Fruit fly (Drosophila melanogaster): ENCODE data around the gene CG13053.

CG13053 gene

dm6 chr3L:16231857-16232256 is 27.7 kb downstream of the CG13053 start, which contains the start of the genes PDCD-5 and MED10:
TSS of gene PDCD-5 (minus strand) at chr3L:16232038.
TSS of gene MED10 (plus strand) at chr3L:16232084.
- TF ChIP-seq EcR (GFP tag; optimal IDR thresholded peaks at IDR 0.05) (no peak), CG17806 (tag; optimal IDR thresholded peaks at IDR 0.05) (peak; percentile 10), D1 (tag; optimal IDR thresholded peaks at IDR 0.05) (peak; percentile 56), CG9948 (tag; optimal IDR thresholded peaks at IDR 0.05) (peak; percentile 15), CG4496 (GFP tag; IDR thresholded peaks at IDR 0.05) (0 out of 3 replicates have a peak, but pooled peaks have one; percentile 21), rn (GFP tag; IDR thresholded peaks at IDR 0.05) (peak; percentile 37; the same call in 1 of the 2 replicates), CG15710 (tag; optimal IDR thresholded peaks at IDR 0.05) (peak; percentile 12), CG8159 (tag; optimal IDR thresholded peaks at IDR 0.05) (peak; percentile 48), fd96Ca (GFP tag; IDR thresholded peaks at IDR 0.05) (no peak), Snoo (tag; optimal IDR thresholded peaks at IDR 0.05) (peak; percentile 3)

DNA sequence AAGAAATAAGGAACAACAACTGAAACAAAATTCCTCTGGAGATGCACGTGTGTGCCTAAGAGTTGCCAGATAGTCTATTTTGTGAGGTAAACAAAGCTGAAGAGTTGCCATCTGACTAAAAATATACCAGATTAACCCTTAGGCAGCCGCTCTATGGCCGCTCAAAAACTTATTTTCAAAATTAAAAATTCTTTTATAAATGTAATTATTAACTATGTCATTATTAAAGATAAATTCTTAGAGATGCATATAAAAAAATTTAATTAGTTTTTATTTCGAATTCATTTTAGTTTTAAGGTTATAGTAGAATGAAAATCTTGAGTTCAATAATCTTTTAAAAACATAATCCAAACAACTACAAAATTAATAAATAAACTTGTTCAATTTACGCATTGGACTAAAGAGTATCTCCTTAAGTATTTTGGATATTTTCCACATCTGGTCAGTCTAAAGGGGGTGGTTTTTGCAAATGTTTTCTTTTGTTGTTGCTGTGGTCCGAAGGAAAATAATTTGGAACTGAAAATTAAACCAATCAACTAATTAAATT is 30.8 kb downstream of the CG13053 start, which contains the start of gene Tmx3:
Gene Tmx3, plus strand, starts transcription at position 442 of the 547 bp plus-strand sequence.
- peak; percentile 86 for TF ChIP-seq Ets98B (GFP tag; IDR thresholded peaks at IDR 0.05)
- TF ChIP-seq rn (GFP tag; IDR thresholded peaks at IDR 0.05) = peak; percentile 81
- TF ChIP-seq Pif1B (GFP tag; optimal IDR thresholded peaks at IDR 0.05) = peak; percentile 62
- TF ChIP-seq D1 (tag; optimal IDR thresholded peaks at IDR 0.05) = peak; percentile 86
- peak; percentile 79 for TF ChIP-seq Snoo (tag; optimal IDR thresholded peaks at IDR 0.05)
- TF ChIP-seq CG34367 (tag; optimal IDR thresholded peaks at IDR 0.05) = peak; percentile 73
- peak; percentile 87 for TF ChIP-seq CG9948 (tag; optimal IDR thresholded peaks at IDR 0.05)
- peak; percentile 88 for TF ChIP-seq CG15710 (tag; optimal IDR thresholded peaks at IDR 0.05)
- peak; percentile 94 for TF ChIP-seq CG4496 (GFP tag; IDR thresholded peaks at IDR 0.05)
- TF ChIP-seq gl (tag; optimal IDR thresholded peaks at IDR 0.05) = no peak
- TF ChIP-seq CG13204 (GFP tag; optimal IDR thresholded peaks at IDR 0.05) = no peak
- no peak for TF ChIP-seq Pif1A (GFP tag; optimal IDR thresholded peaks at IDR 0.05)
- peak; percentile 89 for TF ChIP-seq CG32121 (GFP tag; IDR thresholded peaks at IDR 0.05)
- TF ChIP-seq CG8301 (tag; optimal IDR thresholded peaks at IDR 0.05) = peak; percentile 64
- peak; percentile 81 for TF ChIP-seq CG14655 (GFP tag; optimal IDR thresholded peaks at IDR 0.05)
- peak; percentile 90 for TF ChIP-seq CG8159 (tag; optimal IDR thresholded peaks at IDR 0.05)
- TF ChIP-seq EcR (GFP tag; optimal IDR thresholded peaks at IDR 0.05) = no peak
- TF ChIP-seq CG17806 (tag; optimal IDR thresholded peaks at IDR 0.05) = peak; percentile 83
- TF ChIP-seq fd96Ca (GFP tag; IDR thresholded peaks at IDR 0.05) = peak; percentile 77
- no peak for TF ChIP-seq CG10348 (GFP tag; IDR thresholded peaks at IDR 0.05)
- peak; percentile 78 for TF ChIP-seq CG12605 (GFP tag; IDR thresholded peaks at IDR 0.05)

DNA sequence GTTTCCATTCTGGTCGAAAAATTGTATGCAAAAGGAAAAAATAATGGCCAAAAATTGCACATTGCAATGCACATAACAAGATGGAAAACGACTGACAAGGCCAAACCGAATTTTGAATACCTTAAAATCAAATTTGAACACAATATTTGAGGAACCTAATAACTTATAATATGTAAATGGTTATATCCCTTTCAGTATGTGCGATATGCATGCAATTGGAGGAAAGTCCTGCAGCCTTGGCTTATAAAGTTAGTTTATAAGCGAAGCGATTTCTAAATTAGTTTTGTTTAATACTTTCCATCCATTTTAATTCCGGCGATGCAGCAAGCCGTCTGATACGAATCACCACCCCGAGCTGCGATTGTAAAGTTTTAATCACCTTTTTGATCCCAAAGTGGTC is 34.3 kb downstream of the CG13053 start:
- TF ChIP-seq CG8159 (tag; optimal IDR thresholded peaks at IDR 0.05) (no peak), Snoo (tag; optimal IDR thresholded peaks at IDR 0.05) (no peak), CG4496 (GFP tag; IDR thresholded peaks at IDR 0.05) (no peak), rn (GFP tag; IDR thresholded peaks at IDR 0.05) (no peak), Pif1A (GFP tag; optimal IDR thresholded peaks at IDR 0.05) (no peak), EcR (GFP tag; optimal IDR thresholded peaks at IDR 0.05) (no peak), CG8301 (tag; optimal IDR thresholded peaks at IDR 0.05) (no peak), Ets98B (GFP tag; IDR thresholded peaks at IDR 0.05) (no peak), CG14655 (GFP tag; optimal IDR thresholded peaks at IDR 0.05) (no peak), D1 (tag; optimal IDR thresholded peaks at IDR 0.05) (no peak), gl (tag; optimal IDR thresholded peaks at IDR 0.05) (no peak), fd96Ca (GFP tag; IDR thresholded peaks at IDR 0.05) (no peak), Pif1B (GFP tag; optimal IDR thresholded peaks at IDR 0.05) (no peak), CG34367 (tag; optimal IDR thresholded peaks at IDR 0.05) (no peak), CG12605 (GFP tag; IDR thresholded peaks at IDR 0.05) (no peak), CG32121 (GFP tag; IDR thresholded peaks at IDR 0.05) (no peak), CG13204 (GFP tag; optimal IDR thresholded peaks at IDR 0.05) (no peak)

dm6 chr3L:16221800-16222199 is 37.7 kb downstream of the CG13053 start:
- TF ChIP-seq CG34367 (tag; optimal IDR thresholded peaks at IDR 0.05) (no peak), CG13204 (GFP tag; optimal IDR thresholded peaks at IDR 0.05) (no peak), gl (tag; optimal IDR thresholded peaks at IDR 0.05) (no peak), CG12605 (GFP tag; IDR thresholded peaks at IDR 0.05) (no peak), CG17806 (tag; optimal IDR thresholded peaks at IDR 0.05) (no peak), CG4496 (GFP tag; IDR thresholded peaks at IDR 0.05) (no peak), EcR (GFP tag; optimal IDR thresholded peaks at IDR 0.05) (no peak), CG8301 (tag; optimal IDR thresholded peaks at IDR 0.05) (no peak), Ets98B (GFP tag; IDR thresholded peaks at IDR 0.05) (no peak), CG15710 (tag; optimal IDR thresholded peaks at IDR 0.05) (no peak), D1 (tag; optimal IDR thresholded peaks at IDR 0.05) (no peak), CG8159 (tag; optimal IDR thresholded peaks at IDR 0.05) (no peak), CG9948 (tag; optimal IDR thresholded peaks at IDR 0.05) (no peak), fd96Ca (GFP tag; IDR thresholded peaks at IDR 0.05) (no peak), Pif1A (GFP tag; optimal IDR thresholded peaks at IDR 0.05) (no peak), CG32121 (GFP tag; IDR thresholded peaks at IDR 0.05) (no peak), rn (GFP tag; IDR thresholded peaks at IDR 0.05) (no peak), Snoo (tag; optimal IDR thresholded peaks at IDR 0.05) (no peak)

- TF ChIP-seq CG13204 (GFP tag; optimal IDR thresholded peaks at IDR 0.05) (no peak), CG14655 (GFP tag; optimal IDR thresholded peaks at IDR 0.05) (peak; percentile 66)
Measured at dm6 chr3L:16221278-16221677, 38.2 kb downstream of the CG13053 start.

DNA sequence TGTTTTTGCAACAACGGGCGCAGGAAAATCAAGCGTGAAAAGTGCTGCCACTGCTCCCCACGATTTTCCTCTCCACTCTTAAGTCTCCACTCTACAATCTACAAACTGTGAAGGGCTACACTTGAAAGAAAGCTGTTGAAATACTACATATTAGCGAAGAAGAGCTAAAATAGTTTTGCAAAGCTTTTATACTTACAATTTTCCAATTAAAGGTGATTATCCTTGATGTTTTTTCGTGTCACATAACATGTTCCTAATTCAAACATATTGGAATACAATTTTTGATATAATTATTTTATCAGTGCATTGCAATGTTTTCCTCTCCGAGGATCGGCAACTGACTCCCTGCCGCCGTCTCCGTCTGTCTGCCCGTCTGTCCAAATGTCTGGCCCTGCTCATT is 41.6 kb downstream of the CG13053 start:
- TF ChIP-seq CG8159 (tag; optimal IDR thresholded peaks at IDR 0.05) (peak; percentile 39), Pif1A (GFP tag; optimal IDR thresholded peaks at IDR 0.05) (peak; percentile 52), Ets98B (GFP tag; IDR thresholded peaks at IDR 0.05) (peak; percentile 82), CG12605 (GFP tag; IDR thresholded peaks at IDR 0.05) (peak; percentile 63), CG34367 (tag; optimal IDR thresholded peaks at IDR 0.05) (peak; percentile 45), CG13204 (GFP tag; optimal IDR thresholded peaks at IDR 0.05) (no peak), rn (GFP tag; IDR thresholded peaks at IDR 0.05) (peak; percentile 4; the same call in 1 of the 2 replicates), CG32121 (GFP tag; IDR thresholded peaks at IDR 0.05) (no peak), fd96Ca (GFP tag; IDR thresholded peaks at IDR 0.05) (0 out of 3 replicates have a peak, but pooled peaks have one; percentile 8), CG14655 (GFP tag; optimal IDR thresholded peaks at IDR 0.05) (peak; percentile 79), CG17806 (tag; optimal IDR thresholded peaks at IDR 0.05) (peak; percentile 59), gl (tag; optimal IDR thresholded peaks at IDR 0.05) (no peak), CG8301 (tag; optimal IDR thresholded peaks at IDR 0.05) (peak; percentile 77), CG9948 (tag; optimal IDR thresholded peaks at IDR 0.05) (peak; percentile 60), CG10348 (GFP tag; IDR thresholded peaks at IDR 0.05) (no peak), Snoo (tag; optimal IDR thresholded peaks at IDR 0.05) (no peak), CG15710 (tag; optimal IDR thresholded peaks at IDR 0.05) (peak; percentile 21), EcR (GFP tag; optimal IDR thresholded peaks at IDR 0.05) (no peak), CG4496 (GFP tag; IDR thresholded peaks at IDR 0.05) (peak; percentile 64; the same call in 2 of the 3 replicates), D1 (tag; optimal IDR thresholded peaks at IDR 0.05) (no peak), Pif1B (GFP tag; optimal IDR thresholded peaks at IDR 0.05) (peak; percentile 41)
